Worm (Caenorhabditis elegans) whole organism, L4/young adult: ENCODE measurements around the gene F52C6.4.
"Not testable (repeated sequence)": the region's sequence is repeated elsewhere in the genome, so short reads cannot be mapped to it uniquely, and the experiment has no call there.

ENCODE experiments used
- W03F9.2 ChIP-seq: fragments of 150-350 bp; optimal IDR thresholded peaks from 2 replicates; lab custom pipeline; 2014; ENCODE audit warnings: missing biosample characterization, missing genetic modification characterization
- dao-5 ChIP-seq: sonication (generic microtip); optimal IDR thresholded peaks from 2 replicates; lab custom pipeline; 2016; ENCODE audit warnings: missing genotype, missing genetic modification characterization, moderate library complexity, missing compliant biosample characterization
- him-1 ChIP-seq: sonication (generic microtip); optimal IDR thresholded peaks from 2 replicates; lab custom pipeline; 2016; ENCODE audit warnings: missing genotype, missing genetic modification reagents, missing genetic modification characterization, missing compliant biosample characterization

DNA sequence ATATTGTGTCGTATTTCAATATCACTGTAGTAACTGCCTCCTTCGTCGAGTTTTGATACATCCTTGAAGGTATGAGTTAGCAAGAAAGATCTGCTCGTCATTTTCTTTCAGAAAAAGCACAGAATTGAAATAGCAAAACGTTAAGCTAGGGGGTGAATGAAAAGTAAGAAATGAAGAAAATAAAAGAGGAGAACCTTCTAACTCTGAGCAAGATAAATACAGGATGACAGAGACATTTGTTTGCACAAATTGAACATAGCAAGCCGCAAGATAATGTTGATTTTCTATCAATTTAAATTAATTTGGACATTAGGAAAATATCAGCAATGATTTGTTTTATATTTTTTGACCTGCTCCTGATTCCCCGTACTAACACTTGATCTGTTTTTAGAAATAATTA is 32.6 kb downstream of the F52C6.4 start, which contains the start of gene math-49:
- TF ChIP-seq him-1; dao-5 (tag; lab: Kevin White, UChicago); W03F9.2 (tag; lab: Kevin White, UChicago): not testable (repeated sequence)
